Fruit fly (Drosophila melanogaster) whole organism, embryonic: Measurements from ENCODE around the gene CCAP.

ENCODE experiments used
- Antp ChIP-seq: fragments of 200-800 bp; sonication (Bioruptor generic); optimal IDR thresholded peaks from 3 replicates; lab custom pipeline; 2016; ENCODE audit warnings: missing biosample characterization, missing genetic modification characterization
- Blimp-1 ChIP-seq: fragments of 200-800 bp; sonication (Bioruptor generic); optimal IDR thresholded peaks from 3 replicates; lab custom pipeline; 2018; ENCODE audit warnings: missing biosample characterization, missing genetic modification characterization, mild to moderate bottlenecking, moderate library complexity, missing genetic modification reagents
- CG10147 ChIP-seq: fragments of 200-800 bp; sonication (Bioruptor generic); optimal IDR thresholded peaks from 2 replicates; lab custom pipeline; 2019; ENCODE audit warnings: missing biosample characterization, mild to moderate bottlenecking, missing genetic modification characterization, moderate library complexity
- CG10654 ChIP-seq: fragments of 200-800 bp; sonication (Bioruptor generic); optimal IDR thresholded peaks from 2 replicates; lab custom pipeline; 2016; ENCODE audit warnings: missing biosample characterization, missing genetic modification characterization
- CG10959 ChIP-seq: fragments of 200-800 bp; sonication (Bioruptor generic); IDR thresholded peaks from 2 replicates; pipeline ENCODE4 v1.3.6; 2022; ENCODE audit warnings: missing biosample characterization, missing genetic modification characterization
- CG11456 ChIP-seq: fragments of 200-800 bp; sonication (Bioruptor generic); IDR thresholded peaks from 3 replicates; pipeline ENCODE4 v1.3.6; 2022; ENCODE audit warnings: missing biosample characterization, missing genetic modification characterization
- CG11504 ChIP-seq: fragments of 200-800 bp; sonication (Bioruptor generic); optimal IDR thresholded peaks from 3 replicates; lab custom pipeline; 2019; ENCODE audit warnings: missing biosample characterization, mild to moderate bottlenecking, missing genetic modification characterization, moderate library complexity
- CG12659 ChIP-seq: fragments of 200-800 bp; sonication (Bioruptor generic); optimal IDR thresholded peaks from 3 replicates; lab custom pipeline; 2017; ENCODE audit warnings: mild to moderate bottlenecking, missing biosample characterization, missing genetic modification reagents, missing genetic modification characterization
- CG12769 ChIP-seq: fragments of 200-800 bp; sonication (Bioruptor generic); optimal IDR thresholded peaks from 2 replicates; lab custom pipeline; 2019; ENCODE audit warnings: missing biosample characterization, mild to moderate bottlenecking, missing genetic modification characterization, moderate library complexity
- CG13775 ChIP-seq: fragments of 200-800 bp; sonication (Bioruptor generic); optimal IDR thresholded peaks from 3 replicates; lab custom pipeline; 2017; ENCODE audit warnings: missing biosample characterization, mild to moderate bottlenecking, missing genetic modification characterization
- CG15269 ChIP-seq: fragments of 200-800 bp; sonication (Bioruptor generic); optimal IDR thresholded peaks from 2 replicates; lab custom pipeline; 2018; ENCODE audit warnings: missing biosample characterization, mild to moderate bottlenecking, missing genetic modification characterization, moderate library complexity
- CG17361 ChIP-seq: fragments of 200-800 bp; sonication (Bioruptor generic); IDR thresholded peaks from 3 replicates; pipeline ENCODE4 v1.3.6; 2022; ENCODE audit warnings: missing biosample characterization, missing genetic modification characterization
- CG17385 ChIP-seq: fragments of 200-800 bp; sonication (Bioruptor generic); optimal IDR thresholded peaks from 3 replicates; lab custom pipeline; 2018; ENCODE audit warnings: missing biosample characterization, mild to moderate bottlenecking, missing genetic modification characterization
- CG18599 ChIP-seq: fragments of 200-800 bp; sonication (Bioruptor generic); optimal IDR thresholded peaks from 3 replicates; lab custom pipeline; 2017; ENCODE audit warnings: missing biosample characterization, missing genetic modification characterization, mild to moderate bottlenecking, moderate library complexity, missing genetic modification reagents
- CG31441 ChIP-seq: fragments of 200-800 bp; sonication (Bioruptor generic); IDR thresholded peaks from 2 replicates; pipeline ENCODE4 v1.3.6; 2022; ENCODE audit warnings: missing biosample characterization, missing genetic modification characterization
- CG4282 ChIP-seq: fragments of 200-800 bp; sonication (Bioruptor generic); optimal IDR thresholded peaks from 2 replicates; lab custom pipeline; 2016; ENCODE audit warnings: missing biosample characterization, missing genetic modification characterization
- CG4404 ChIP-seq: fragments of 200-800 bp; sonication (Bioruptor generic); IDR thresholded peaks from 2 replicates; pipeline ENCODE4 v1.3.6; 2022; ENCODE audit warnings: missing biosample characterization, missing genetic modification characterization
- CG4820 ChIP-seq: fragments of 200-800 bp; sonication (Bioruptor generic); optimal IDR thresholded peaks from 3 replicates; lab custom pipeline; 2016; ENCODE audit warnings: missing biosample characterization, missing genetic modification characterization
- CG7786 ChIP-seq: fragments of 200-800 bp; sonication (Bioruptor generic); optimal IDR thresholded peaks from 2 replicates; lab custom pipeline; 2016; ENCODE audit warnings: missing biosample characterization, missing genetic modification characterization
- CG8281 ChIP-seq: fragments of 200-800 bp; sonication (Bioruptor generic); optimal IDR thresholded peaks from 2 replicates; lab custom pipeline; 2018; ENCODE audit warnings: missing biosample characterization, mild to moderate bottlenecking, missing genetic modification characterization, moderate library complexity
- CG8290 ChIP-seq, 3 experiments: fragments of 200-800 bp; sonication (Bioruptor generic); optimal IDR thresholded peaks; 2 replicates each; lab custom pipeline; 2016 to 2019; ENCODE audit warnings: missing biosample characterization in 3 of 3, missing genetic modification characterization in 3 of 3, mild to moderate bottlenecking in 2 of 3, moderate library complexity in 1 of 3
- CG8765 ChIP-seq: fragments of 200-800 bp; sonication (Bioruptor generic); IDR thresholded peaks from 2 replicates; pipeline ENCODE4 v1.3.6; 2022; ENCODE audit warnings: missing biosample characterization, missing genetic modification characterization
- D19A ChIP-seq: fragments of 200-800 bp; optimal IDR thresholded peaks from 3 replicates; lab custom pipeline; 2019; ENCODE audit warnings: missing biosample characterization, mild to moderate bottlenecking, missing genetic modification characterization, moderate library complexity
- D19B ChIP-seq: fragments of 200-800 bp; sonication (Bioruptor generic); optimal IDR thresholded peaks from 2 replicates; lab custom pipeline; 2017; ENCODE audit warnings: missing biosample characterization, mild to moderate bottlenecking, missing genetic modification characterization
- Dll ChIP-seq: fragments of 200-800 bp; sonication (Bioruptor generic); IDR thresholded peaks from 4 replicates; pipeline ENCODE4 v1.3.6; 2022; ENCODE audit warnings: missing biosample characterization, missing genetic modification characterization; ENCODE audit not compliant: partially characterized antibody
- E2f1 ChIP-seq: fragments of 200-800 bp; sonication (Bioruptor generic); IDR thresholded peaks from 2 replicates; pipeline ENCODE4 v1.3.6; 2022; ENCODE audit warnings: missing biosample characterization, missing genetic modification characterization
- Hr51 ChIP-seq, 2 experiments: fragments of 200-800 bp; sonication (Bioruptor generic); optimal IDR thresholded peaks; 2 replicates in 1 of 2; 3 replicates in 1 of 2; lab custom pipeline; 2016 to 2018; ENCODE audit warnings: missing biosample characterization in 2 of 2, missing genetic modification characterization in 2 of 2, mild to moderate bottlenecking in 1 of 2, moderate library complexity in 1 of 2
- Hsf ChIP-seq: fragments of 200-800 bp; sonication (Bioruptor generic); optimal IDR thresholded peaks from 3 replicates; lab custom pipeline; 2016; ENCODE audit warnings: missing biosample characterization, missing genetic modification characterization
- Mrtf ChIP-seq: fragments of 200-800 bp; sonication (Bioruptor generic); IDR thresholded peaks from 3 replicates; pipeline ENCODE4 v1.3.6; 2022; ENCODE audit warnings: missing biosample characterization, missing genetic modification characterization
- Vsx1 ChIP-seq: fragments of 200-800 bp; sonication (Bioruptor generic); optimal IDR thresholded peaks from 2 replicates; lab custom pipeline; 2017; ENCODE audit warnings: missing biosample characterization, mild to moderate bottlenecking, missing genetic modification characterization, missing genetic modification reagents
- Xbp1 ChIP-seq: fragments of 200-800 bp; sonication (Bioruptor generic); optimal IDR thresholded peaks from 3 replicates; lab custom pipeline; 2016; ENCODE audit warnings: missing biosample characterization, mild to moderate bottlenecking, missing genetic modification characterization
- br ChIP-seq: fragments of >200 bp; optimal IDR thresholded peaks from 2 replicates; lab custom pipeline; 2017
- bsh ChIP-seq, 2 experiments: fragments of 200-800 bp; sonication (Bioruptor generic); optimal IDR thresholded peaks; 2 replicates each; lab custom pipeline; 2017 to 2018; ENCODE audit warnings: mild to moderate bottlenecking in 2 of 2, missing biosample characterization in 2 of 2, missing genetic modification characterization in 2 of 2, moderate library complexity in 1 of 2
- da ChIP-seq: fragments of 200-800 bp; sonication (Bioruptor generic); optimal IDR thresholded peaks from 2 replicates; lab custom pipeline; 2016; ENCODE audit warnings: missing biosample characterization, missing genetic modification characterization
- fd102C ChIP-seq: fragments of 200-800 bp; sonication (Bioruptor generic); optimal IDR thresholded peaks from 2 replicates; lab custom pipeline; 2018; ENCODE audit warnings: missing biosample characterization, mild to moderate bottlenecking, missing genetic modification characterization, moderate library complexity
- fru ChIP-seq: fragments of >200 bp; optimal IDR thresholded peaks from 2 replicates; lab custom pipeline; 2017
- hb ChIP-seq: fragments of 200-800 bp; sonication (Bioruptor generic); IDR thresholded peaks from 3 replicates; pipeline ENCODE4 v1.3.6; 2022; ENCODE audit warnings: missing biosample characterization, missing genetic modification characterization; ENCODE audit not compliant: partially characterized antibody
- ind ChIP-seq: fragments of 200-800 bp; sonication (Bioruptor generic); optimal IDR thresholded peaks from 3 replicates; lab custom pipeline; 2016; ENCODE audit warnings: missing biosample characterization, missing genetic modification characterization
- jing ChIP-seq: fragments of 200-800 bp; sonication (Bioruptor generic); optimal IDR thresholded peaks from 2 replicates; lab custom pipeline; 2018; ENCODE audit warnings: missing biosample characterization, mild to moderate bottlenecking, missing genetic modification characterization
- mirr ChIP-seq: fragments of 200-800 bp; sonication (Bioruptor generic); optimal IDR thresholded peaks from 3 replicates; lab custom pipeline; 2018; ENCODE audit warnings: missing biosample characterization, mild to moderate bottlenecking, missing genetic modification characterization
- otp ChIP-seq: fragments of 200-800 bp; sonication (Bioruptor generic); IDR thresholded peaks from 3 replicates; pipeline ENCODE4, ENCODE4 v1.3.6; 2022; ENCODE audit warnings: missing biosample characterization, missing genetic modification characterization
- pb ChIP-seq: fragments of 200-800 bp; sonication (Bioruptor generic); optimal IDR thresholded peaks from 3 replicates; lab custom pipeline; 2016; ENCODE audit warnings: missing biosample characterization, missing genetic modification characterization
- prd ChIP-seq, 3 experiments: fragments of >200 bp in 2 of 3; fragments of 200-800 bp in 1 of 3; sonication (Bioruptor generic) in 1 of 3; optimal IDR thresholded peaks in 2 of 3; IDR thresholded peaks in 1 of 3; 2 replicates in 2 of 3; 3 replicates in 1 of 3; pipeline versions ENCODE4 v1.3.6 to Lab custom; 2017 to 2022; ENCODE audit warnings: missing biosample characterization in 1 of 3, missing genetic modification characterization in 1 of 3
- repo ChIP-seq: fragments of 200-800 bp; sonication (Bioruptor generic); optimal IDR thresholded peaks from 2 replicates; lab custom pipeline; 2016; ENCODE audit warnings: missing biosample characterization, missing genetic modification characterization
- sens-2 ChIP-seq: fragments of 200-800 bp; sonication (Bioruptor generic); IDR thresholded peaks from 2 replicates; pipeline ENCODE4 v1.3.6; 2022; ENCODE audit warnings: missing biosample characterization, missing genetic modification characterization
- slbo ChIP-seq: fragments of 200-800 bp; sonication (Bioruptor generic); IDR thresholded peaks from 2 replicates; pipeline ENCODE4 v1.3.6; 2022; ENCODE audit warnings: missing biosample characterization, missing genetic modification characterization
- slp2 ChIP-seq: fragments of 200-800 bp; sonication (Bioruptor generic); optimal IDR thresholded peaks from 2 replicates; lab custom pipeline; 2016; ENCODE audit warnings: missing biosample characterization, missing genetic modification characterization
- sob ChIP-seq: fragments of 200-800 bp; sonication (Bioruptor generic); IDR thresholded peaks from 2 replicates; pipeline ENCODE4 v1.3.6; 2022; ENCODE audit warnings: missing biosample characterization, missing genetic modification characterization

CCAP gene

dm6 chr3R:22724149-22724973 lies 22.5 kb upstream of the CCAP start, which contains the start of gene Irp-1A (continued):
- TF ChIP-seq CG8290 (GFP tag; optimal IDR thresholded peaks at IDR 0.05; lab: Kevin White, UChicago) (peak; percentile 61), CG8290 (tag; optimal IDR thresholded peaks at IDR 0.05; lab: Kevin White, UChicago) (peak in 1 of 2 experiments; percentile 83), sens-2 (no peak), CG13775 (peak; percentile 69), D19B (GFP tag; lab: Kevin White, UChicago) (peak; percentile 23), prd (optimal IDR thresholded peaks at IDR 0.05; lab: Kevin White, UChicago) (no peak), prd (GFP tag; IDR thresholded peaks at IDR 0.05; lab: Robert Waterston, UW) (peak; percentile 71), bsh (GFP tag; optimal IDR thresholded peaks at IDR 0.05; lab: Kevin White, UChicago) (peak in 1 of 2 experiments; percentile 83), br (lab: Kevin White, UChicago) (no peak), CG4282 (GFP tag; lab: Kevin White, UChicago) (no peak), CG31441 (peak; percentile 87), pb (GFP tag; lab: Kevin White, UChicago) (no peak), hb (peak; percentile 54; the same call in 1 of the 3 replicates), Blimp-1 (peak; percentile 84), CG11456 (GFP tag; lab: Robert Waterston, UW) (peak; percentile 73; the same call in 2 of the 3 replicates), otp (GFP tag; lab: Robert Waterston, UW) (no peak), mirr (GFP tag; lab: Kevin White, UChicago) (peak; percentile 43), CG4404 (GFP tag; lab: Robert Waterston, UW) (peak; percentile 25; the same call in 1 of the 2 replicates), CG12769 (tag; lab: Kevin White, UChicago) (no peak), CG15269 (tag; lab: Kevin White, UChicago) (peak; percentile 86), Dll (peak; percentile 87), sob (GFP tag; lab: Robert Waterston, UW) (peak; percentile 87), CG8281 (tag; lab: Kevin White, UChicago) (no peak), jing (GFP tag; lab: Kevin White, UChicago) (no peak), CG12659 (peak; percentile 88), slbo (peak; percentile 86), ind (GFP tag; lab: Kevin White, UChicago) (peak; percentile 58), Hr51 (GFP tag; optimal IDR thresholded peaks at IDR 0.05; lab: Kevin White, UChicago) (peak; percentile 28 to 87), Xbp1 (GFP tag; lab: Kevin White, UChicago) (peak; percentile 75), fd102C (no peak), fru (no peak), CG17361 (GFP tag; lab: Robert Waterston, UW) (peak; percentile 87), repo (no peak), E2f1 (GFP tag; lab: Robert Waterston, UW) (peak; percentile 84), slp2 (GFP tag; lab: Kevin White, UChicago) (no peak), CG8765 (GFP tag; lab: Robert Waterston, UW) (no peak), CG18599 (GFP tag; lab: Kevin White, UChicago) (peak; percentile 77), Vsx1 (GFP tag; lab: Kevin White, UChicago) (peak; percentile 57), CG7786 (GFP tag; lab: Kevin White, UChicago) (peak; percentile 17), da (GFP tag; lab: Kevin White, UChicago) (no peak), CG10654 (GFP tag; lab: Kevin White, UChicago) (peak; percentile 49), CG10147 (peak; percentile 83), Mrtf (GFP tag; lab: Robert Waterston, UW) (peak; percentile 35; the same call in 1 of the 3 replicates), CG10959 (GFP tag; lab: Robert Waterston, UW) (no peak), CG4820 (GFP tag; lab: Kevin White, UChicago) (peak; percentile 2), CG11504 (tag; lab: Kevin White, UChicago) (peak; percentile 85), CG17385 (GFP tag; lab: Kevin White, UChicago) (peak; percentile 73), Hsf (GFP tag; lab: Kevin White, UChicago) (peak; percentile 49), Antp (peak; percentile 19), D19A (peak; percentile 78)
